Worm (Caenorhabditis elegans): Measurements from ENCODE around the gene cest-4.

The cest-4 gene

ce11 chrIV:6750117-6750516, 52.0 kb downstream of the cest-4 start:
- TF ChIP-seq egl-27 (tag; optimal IDR thresholded peaks at IDR 0.05) (no peak), jun-1 (tag; optimal IDR thresholded peaks at IDR 0.05) (no peak), ceh-82 (tag; optimal IDR thresholded peaks at IDR 0.05) (no peak), tlp-1 (tag; optimal IDR thresholded peaks at IDR 0.05) (no peak), aly-2 (tag; optimal IDR thresholded peaks at IDR 0.05) (no peak), C16A3.4 (tag; optimal IDR thresholded peaks at IDR 0.05) (no peak), hlh-17 (GFP tag; optimal IDR thresholded peaks at IDR 0.05; ENCODE audit: borderline replicate concordance) (no peak), zip-4 (GFP tag; optimal IDR thresholded peaks at IDR 0.05) (no peak), ceh-63 (GFP tag; optimal IDR thresholded peaks at IDR 0.05) (no peak), ces-1 (GFP tag; optimal IDR thresholded peaks at IDR 0.05) (no peak), swsn-7 (tag; optimal IDR thresholded peaks at IDR 0.05) (no peak), nhr-90 (tag; optimal IDR thresholded peaks at IDR 0.05; ENCODE audit: poor library complexity) (no peak), pag-3 (tag; optimal IDR thresholded peaks at IDR 0.05; ENCODE audit: borderline replicate concordance, insufficient read depth) (no peak), elt-2 (tag; optimal IDR thresholded peaks at IDR 0.05) (no peak), Y116A8C.19 (tag; optimal IDR thresholded peaks at IDR 0.05; ENCODE audit: borderline replicate concordance) (no peak), lir-3 (tag; optimal IDR thresholded peaks at IDR 0.05; ENCODE audit: poor library complexity) (no peak), efl-3 (GFP tag; optimal IDR thresholded peaks at IDR 0.05) (no peak), lin-35 (GFP tag; optimal IDR thresholded peaks at IDR 0.05) (no peak), pqm-1 (tag; optimal IDR thresholded peaks at IDR 0.05) (no peak), C04F5.9 (tag; optimal IDR thresholded peaks at IDR 0.05) (no peak), elt-3 (tag; optimal IDR thresholded peaks at IDR 0.05) (no peak), lin-39 (tag; optimal IDR thresholded peaks at IDR 0.05) (no peak), fkh-10 (GFP tag; optimal IDR thresholded peaks at IDR 0.05) (no peak), grh-1 (GFP tag; IDR thresholded peaks at IDR 0.05) (no peak), irx-1 (tag; optimal IDR thresholded peaks at IDR 0.05) (no peak), mef-2 (tag; optimal IDR thresholded peaks at IDR 0.05) (no peak), ets-5 (GFP tag; IDR thresholded peaks at IDR 0.05) (no peak), dsc-1 (tag; optimal IDR thresholded peaks at IDR 0.05) (peak; percentile 16), mab-9 (GFP tag; IDR thresholded peaks at IDR 0.05) (no peak), hpl-2 (GFP tag; optimal IDR thresholded peaks at IDR 0.05) (no peak), lin-15B (tag; optimal IDR thresholded peaks at IDR 0.05) (no peak), ceh-8 (GFP tag; optimal IDR thresholded peaks at IDR 0.05) (no peak), snpc-4 (tag; optimal IDR thresholded peaks at IDR 0.05) (no peak), efl-1 (optimal IDR thresholded peaks at IDR 0.05) (no peak), efl-1 (GFP tag; optimal IDR thresholded peaks at IDR 0.05 in 1 of 2) (no peak), rnt-1 (tag; optimal IDR thresholded peaks at IDR 0.05) (peak; percentile 58), unc-130 (tag; optimal IDR thresholded peaks at IDR 0.05) (no peak), nhr-85 (tag) (no peak), unc-86 (tag; optimal IDR thresholded peaks at IDR 0.05) (no peak), nhr-77 (tag; optimal IDR thresholded peaks at IDR 0.05) (no peak), nhr-12 (tag; optimal IDR thresholded peaks at IDR 0.05) (no peak), nhr-19 (GFP tag; conservative IDR thresholded peaks at IDR 0.05) (0 out of 2 replicates have a peak, but pooled peaks have one; percentile 25), nhr-76 (tag; optimal IDR thresholded peaks at IDR 0.05) (no peak), mep-1 (tag; optimal IDR thresholded peaks at IDR 0.05) (peak; percentile 9), ama-1 (optimal IDR thresholded peaks at IDR 0.05) (no peak), fkh-4 (tag; optimal IDR thresholded peaks at IDR 0.05; ENCODE audit: borderline replicate concordance) (no peak), lin-13 (GFP tag; optimal IDR thresholded peaks at IDR 0.05) (no peak), nhr-11 (tag; optimal IDR thresholded peaks at IDR 0.05) (no peak), C34B4.2 (tag; optimal IDR thresholded peaks at IDR 0.05) (no peak), unc-62 (GFP tag; optimal IDR thresholded peaks at IDR 0.05) (no peak), nhr-47 (tag; optimal IDR thresholded peaks at IDR 0.05) (no peak), F16B12.6 (tag; optimal IDR thresholded peaks at IDR 0.05) (no peak), nhr-28 (tag; optimal IDR thresholded peaks at IDR 0.05) (no peak), nhr-71 (tag; optimal IDR thresholded peaks at IDR 0.05) (peak; percentile 68)
